Worm (Caenorhabditis elegans) whole organism, midembryonic: ENCODE results near the gene acp-7.

Source experiments
- T22C8.4 ChIP-seq: fragments of 200-800 bp; sonication (Bioruptor generic); IDR thresholded peaks from 2 replicates; pipeline ENCODE4 v1.3.6; 2022; ENCODE audit warnings: missing genetic modification characterization, missing compliant biosample characterization
- cog-1 ChIP-seq: sonication (generic microtip); optimal IDR thresholded peaks from 2 replicates; lab custom pipeline; 2016; ENCODE audit warnings: missing genetic modification characterization, missing compliant biosample characterization
- flt-1 ChIP-seq: fragments of 200-800 bp; sonication (Bioruptor generic); IDR thresholded peaks from 2 replicates; pipeline ENCODE4 v1.3.6; 2022; ENCODE audit warnings: missing genetic modification characterization, missing compliant biosample characterization
- klf-2 ChIP-seq: fragments of 200-800 bp; sonication (Bioruptor generic); conservative IDR thresholded peaks from 2 replicates; pipeline ENCODE4 v1.3.6; 2022; ENCODE audit warnings: missing genetic modification reagents, missing genetic modification characterization, missing compliant biosample characterization
- med-1 ChIP-seq: sonication (generic microtip); optimal IDR thresholded peaks from 2 replicates; lab custom pipeline; 2017; ENCODE audit warnings: missing genetic modification characterization, mild to moderate bottlenecking, missing compliant biosample characterization, antibody characterized with exemption, missing genetic modification reagents; ENCODE audit not compliant: insufficient read depth
- ref-1 ChIP-seq: fragments of 200-800 bp; sonication (Bioruptor generic); conservative IDR thresholded peaks from 2 replicates; pipeline ENCODE4 v1.3.6; 2022; ENCODE audit warnings: missing genetic modification reagents, missing genetic modification characterization, missing compliant biosample characterization
- tab-1 ChIP-seq: fragments of 200-800 bp; sonication (Bioruptor generic); IDR thresholded peaks from 2 replicates; pipeline ENCODE4 v1.3.6; 2022; ENCODE audit warnings: missing genetic modification characterization, missing compliant biosample characterization
- ztf-23 ChIP-seq: fragments of 200-800 bp; sonication (Bioruptor generic); IDR thresholded peaks from 2 replicates; pipeline ENCODE4 v1.3.6; 2022; ENCODE audit warnings: missing genetic modification reagents, missing genetic modification characterization, missing compliant biosample characterization
- ztf-29 ChIP-seq: fragments of 200-800 bp; sonication (Bioruptor generic); IDR thresholded peaks from 2 replicates; pipeline ENCODE4 v1.3.6; 2022; ENCODE audit warnings: missing genetic modification reagents, missing genetic modification characterization, missing compliant biosample characterization

acp-7 gene

ce11 chrIV:6431582-6431981 lies at the start of gene acp-7:
acp-7 (minus strand) TSS chrIV:6431682.
- TF ChIP-seq klf-2 (GFP tag; lab: Robert Waterston, UW) (no peak), T22C8.4 (GFP tag; lab: Robert Waterston, UW) (no peak), cog-1 (tag; lab: Kevin White, UChicago) (no peak), med-1 (GFP tag; lab: Kevin White, UChicago) (no peak), ztf-29 (no peak), ztf-23 (no peak), flt-1 (GFP tag; lab: Robert Waterston, UW) (no peak), ref-1 (GFP tag; lab: Robert Waterston, UW) (no peak), tab-1 (GFP tag; lab: Robert Waterston, UW) (no peak)

ce11 chrIV:6480978-6481377 lies 49.5 kb upstream of the acp-7 start:
- TF ChIP-seq T22C8.4 (GFP tag; lab: Robert Waterston, UW), result 0 out of 2 replicates have a peak, but pooled peaks have one; percentile 23
- 0 out of 2 replicates have a peak, but pooled peaks have one; percentile 51 for TF ChIP-seq ztf-23
- TF ChIP-seq ref-1 (GFP tag; lab: Robert Waterston, UW), result 0 out of 2 replicates have a peak, but pooled peaks have one; percentile 43
- TF ChIP-seq tab-1 (GFP tag; lab: Robert Waterston, UW), result peak; percentile 74; the same call in 1 of the 2 replicates
- no peak; the same call in 1 of the 2 replicates for TF ChIP-seq flt-1 (GFP tag; lab: Robert Waterston, UW)
- TF ChIP-seq cog-1 (tag; lab: Kevin White, UChicago), result no peak
- no peak for TF ChIP-seq med-1 (GFP tag; lab: Kevin White, UChicago)
- no peak for TF ChIP-seq klf-2 (GFP tag; lab: Robert Waterston, UW)
- TF ChIP-seq ztf-29, result no peak

ce11 chrIV:6480221-6480620 lies 48.7 kb upstream of the acp-7 start, which contains the start of gene tyr-6:
tyr-6 (plus strand) TSS chrIV:6480521.
- no peak for TF ChIP-seq ztf-23
- TF ChIP-seq T22C8.4 (GFP tag; lab: Robert Waterston, UW), result no peak
- no peak for TF ChIP-seq klf-2 (GFP tag; lab: Robert Waterston, UW)
- no peak for TF ChIP-seq tab-1 (GFP tag; lab: Robert Waterston, UW)
- no peak for TF ChIP-seq ref-1 (GFP tag; lab: Robert Waterston, UW)
- TF ChIP-seq ztf-29, result no peak
- no peak for TF ChIP-seq flt-1 (GFP tag; lab: Robert Waterston, UW)
- no peak for TF ChIP-seq med-1 (GFP tag; lab: Kevin White, UChicago)
- no peak for TF ChIP-seq cog-1 (tag; lab: Kevin White, UChicago)

- peak; percentile 66 for TF ChIP-seq cog-1 (tag; lab: Kevin White, UChicago)
- 0 out of 2 replicates have a peak, but pooled peaks have one; percentile 22 for TF ChIP-seq flt-1 (GFP tag; lab: Robert Waterston, UW)
- TF ChIP-seq ref-1 (GFP tag; lab: Robert Waterston, UW), result no peak
These were observed 43.3 kb upstream of the acp-7 start for ce11 chrIV:6474751-6475150.

ce11 chrIV:6473140-6473539 lies 41.7 kb upstream of the acp-7 start, which contains the start of gene Y73B6BL.27:
Y73B6BL.27 (minus strand) TSS chrIV:6473240.
- no peak for TF ChIP-seq flt-1 (GFP tag; lab: Robert Waterston, UW)
- no peak for TF ChIP-seq med-1 (GFP tag; lab: Kevin White, UChicago)
- TF ChIP-seq ref-1 (GFP tag; lab: Robert Waterston, UW), result no peak
- no peak for TF ChIP-seq cog-1 (tag; lab: Kevin White, UChicago)
- no peak for TF ChIP-seq T22C8.4 (GFP tag; lab: Robert Waterston, UW)
- no peak for TF ChIP-seq ztf-23
- TF ChIP-seq klf-2 (GFP tag; lab: Robert Waterston, UW), result no peak
- no peak for TF ChIP-seq tab-1 (GFP tag; lab: Robert Waterston, UW)
- no peak for TF ChIP-seq ztf-29

- TF ChIP-seq tab-1 (GFP tag; lab: Robert Waterston, UW) (no peak), cog-1 (tag; lab: Kevin White, UChicago) (no peak), ref-1 (GFP tag; lab: Robert Waterston, UW) (no peak), med-1 (GFP tag; lab: Kevin White, UChicago) (no peak), ztf-23 (no peak), klf-2 (GFP tag; lab: Robert Waterston, UW) (no peak)
These were observed 39.7 kb upstream of the acp-7 start, which contains the start of gene tmed-13 for ce11 chrIV:6471216-6471615. tmed-13 (minus strand) TSS chrIV:6471384.

ce11 chrIV:6464005-6464404 lies 32.5 kb upstream of the acp-7 start, which contains the start of gene acr-25:
acr-25 (plus strand) TSS chrIV:6464305.
- no peak for TF ChIP-seq klf-2 (GFP tag; lab: Robert Waterston, UW)
- TF ChIP-seq ref-1 (GFP tag; lab: Robert Waterston, UW), result no peak
- no peak for TF ChIP-seq ztf-23
- no peak for TF ChIP-seq ztf-29
- TF ChIP-seq med-1 (GFP tag; lab: Kevin White, UChicago), result no peak
- no peak for TF ChIP-seq tab-1 (GFP tag; lab: Robert Waterston, UW)

ce11 chrIV:6460596-6460995 lies 29.1 kb upstream of the acp-7 start:
- no peak for TF ChIP-seq tab-1 (GFP tag; lab: Robert Waterston, UW)
- no peak for TF ChIP-seq flt-1 (GFP tag; lab: Robert Waterston, UW)
- no peak for TF ChIP-seq ref-1 (GFP tag; lab: Robert Waterston, UW)
- no peak for TF ChIP-seq med-1 (GFP tag; lab: Kevin White, UChicago)
- no peak for TF ChIP-seq cog-1 (tag; lab: Kevin White, UChicago)
- no peak for TF ChIP-seq klf-2 (GFP tag; lab: Robert Waterston, UW)
- no peak for TF ChIP-seq ztf-23
- TF ChIP-seq ztf-29, result no peak
- no peak for TF ChIP-seq T22C8.4 (GFP tag; lab: Robert Waterston, UW)

ce11 chrIV:6457472-6457871 lies 26.0 kb upstream of the acp-7 start, which contains the start of gene lgc-10:
lgc-10 (minus strand) TSS chrIV:6457572.
- TF ChIP-seq ztf-23 (no peak), ztf-29 (no peak), flt-1 (GFP tag; lab: Robert Waterston, UW) (no peak), ref-1 (GFP tag; lab: Robert Waterston, UW) (no peak), med-1 (GFP tag; lab: Kevin White, UChicago) (no peak), klf-2 (GFP tag; lab: Robert Waterston, UW) (no peak), tab-1 (GFP tag; lab: Robert Waterston, UW) (no peak), T22C8.4 (GFP tag; lab: Robert Waterston, UW) (no peak), cog-1 (tag; lab: Kevin White, UChicago) (no peak)
